Worm (Caenorhabditis elegans): ENCODE results near the gene aqp-11.
A peak's percentile ranks its signal among the peaks of the same experiment; 100 is the strongest.

Gene aqp-11

DNA sequence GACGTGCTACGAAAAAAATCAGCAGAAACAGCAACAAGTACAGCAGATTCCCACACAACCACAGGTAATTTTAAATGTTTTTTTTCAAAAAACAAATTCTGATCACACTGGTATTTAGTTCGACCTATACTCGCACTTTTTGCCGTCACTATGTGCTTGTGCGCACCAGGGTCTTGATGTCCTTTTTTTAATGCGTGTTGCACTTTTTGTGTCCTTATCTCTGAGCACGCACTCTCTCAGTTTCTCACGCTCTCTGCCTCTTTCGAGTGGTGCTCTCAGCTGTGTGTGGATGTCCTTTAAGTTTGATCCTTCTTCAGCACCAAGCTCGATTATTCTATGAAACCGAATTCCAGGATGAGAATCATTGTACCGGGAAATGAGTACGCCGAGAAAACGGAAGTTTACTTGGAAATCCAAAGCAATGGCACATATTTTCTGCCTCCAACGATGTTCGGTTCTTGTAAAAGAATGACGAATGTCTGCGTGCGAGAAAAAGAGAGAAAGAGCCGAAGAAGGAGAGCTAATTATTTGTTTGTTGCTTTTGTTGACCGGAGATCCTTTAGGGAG, 45.4 kb downstream of the aqp-11 start:
- peak; percentile 1 for TF ChIP-seq pha-4 (tag; optimal IDR thresholded peaks at IDR 0.05)
- TF ChIP-seq drap-1 (GFP tag; optimal IDR thresholded peaks at IDR 0.05): no peak

DNA sequence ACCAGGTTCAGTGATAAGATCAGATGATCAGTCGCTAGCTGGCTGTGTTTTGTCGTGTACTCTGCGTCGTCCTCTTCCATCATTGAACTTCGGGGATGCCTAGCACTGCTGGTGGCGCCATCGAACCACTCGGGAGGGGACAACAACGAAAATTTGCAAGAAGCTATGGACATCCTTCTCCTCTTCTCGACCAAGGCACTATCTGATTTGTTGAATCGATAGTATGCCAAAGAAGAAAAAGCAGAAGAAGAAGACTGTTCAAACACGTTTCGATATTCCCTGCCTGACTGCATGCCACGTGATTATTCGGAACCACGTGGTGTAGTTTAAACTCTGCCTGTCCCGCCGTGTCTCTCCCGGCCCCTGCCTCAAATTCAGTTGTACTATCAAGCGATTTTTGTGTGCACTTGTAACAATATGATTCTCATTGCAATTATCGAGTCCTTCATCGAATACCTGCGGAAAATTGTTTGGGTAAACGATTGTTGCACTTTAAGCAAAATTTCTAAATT, 46.2 kb downstream of the aqp-11 start:
- no peak for TF ChIP-seq drap-1 (GFP tag; optimal IDR thresholded peaks at IDR 0.05)
- TF ChIP-seq bed-3 (GFP tag; optimal IDR thresholded peaks at IDR 0.05): no peak
- no peak for TF ChIP-seq elt-3 (tag; optimal IDR thresholded peaks at IDR 0.05)
- peak; percentile 10 for TF ChIP-seq hlh-1 (tag; optimal IDR thresholded peaks at IDR 0.05)
- TF ChIP-seq unc-120 (tag; optimal IDR thresholded peaks at IDR 0.05; ENCODE audit: poor library complexity, severe bottlenecking): peak; percentile 26

DNA sequence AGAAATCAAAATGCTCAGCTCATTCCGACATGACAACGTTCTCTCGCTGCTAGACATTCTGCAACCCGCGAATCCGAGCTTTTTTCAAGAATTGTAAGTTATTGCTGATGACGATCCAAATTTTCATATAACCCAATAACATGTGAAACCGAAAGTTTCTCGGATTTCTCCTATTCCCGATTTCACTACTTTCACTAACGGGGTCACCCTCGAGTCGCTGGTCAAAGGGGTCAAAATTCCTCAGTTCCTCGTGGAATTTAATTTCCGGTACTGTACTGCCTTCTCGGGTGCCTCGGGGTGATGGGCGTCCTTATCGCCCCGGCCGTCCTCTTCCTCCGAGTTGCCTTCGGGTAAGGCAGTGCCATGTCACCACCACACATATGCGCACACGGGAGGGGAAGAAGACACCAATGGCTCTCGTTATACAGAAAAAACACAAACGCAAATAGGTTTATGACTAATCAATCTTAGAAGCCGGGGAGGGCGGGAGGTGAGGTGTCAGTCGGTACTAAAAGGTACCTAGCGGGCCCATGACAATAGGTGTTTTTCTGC, 47.2 kb downstream of the aqp-11 start:
- TF ChIP-seq drap-1 (GFP tag; optimal IDR thresholded peaks at IDR 0.05) (no peak), blmp-1 (tag; optimal IDR thresholded peaks at IDR 0.05) (peak; percentile 92), cnd-1 (tag; optimal IDR thresholded peaks at IDR 0.05) (peak; percentile 0), nhr-2 (tag; optimal IDR thresholded peaks at IDR 0.05) (peak; percentile 50), ham-2 (GFP tag; optimal IDR thresholded peaks at IDR 0.05) (peak; percentile 24), unc-120 (tag; optimal IDR thresholded peaks at IDR 0.05; ENCODE audit: poor library complexity, severe bottlenecking) (no peak), sptf-1 (tag; optimal IDR thresholded peaks at IDR 0.05) (peak; percentile 40)

DNA sequence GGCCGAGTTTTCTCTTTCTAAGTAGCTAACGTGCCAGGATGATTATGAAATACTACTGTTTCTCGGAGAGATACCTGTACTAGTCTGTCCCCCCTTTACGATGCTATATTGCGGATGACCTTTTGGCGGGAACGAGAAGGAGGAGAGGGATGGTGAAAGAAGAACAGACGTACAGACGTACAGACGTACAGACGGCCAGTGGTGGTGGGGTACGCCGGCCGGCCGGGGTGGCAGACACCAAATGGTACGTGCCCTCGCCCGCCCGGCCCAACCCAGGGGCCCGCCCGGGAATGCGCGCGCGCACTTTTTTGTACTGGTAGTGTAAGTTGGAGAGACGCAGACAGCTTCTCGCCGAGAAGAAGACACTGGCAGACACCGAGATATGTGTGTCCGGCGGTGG, 48.0 kb downstream of the aqp-11 start:
- TF ChIP-seq nhr-237 (tag; optimal IDR thresholded peaks at IDR 0.05) (no peak), unc-120 (tag; optimal IDR thresholded peaks at IDR 0.05; ENCODE audit: poor library complexity, severe bottlenecking) (no peak), mep-1 (tag; optimal IDR thresholded peaks at IDR 0.05) (peak; percentile 18), ham-2 (GFP tag; optimal IDR thresholded peaks at IDR 0.05) (peak; percentile 67), hlh-1 (tag; optimal IDR thresholded peaks at IDR 0.05) (no peak), nhr-28 (tag; optimal IDR thresholded peaks at IDR 0.05) (no peak), bed-3 (GFP tag; optimal IDR thresholded peaks at IDR 0.05) (no peak), cnd-1 (tag; optimal IDR thresholded peaks at IDR 0.05) (peak; percentile 76), unc-39 (tag; optimal IDR thresholded peaks at IDR 0.05) (no peak), pha-4 (tag; optimal IDR thresholded peaks at IDR 0.05) (no peak), sem-2 (GFP tag; optimal IDR thresholded peaks at IDR 0.05) (peak; percentile 41), sptf-1 (tag; optimal IDR thresholded peaks at IDR 0.05) (peak; percentile 72), snpc-4 (tag; optimal IDR thresholded peaks at IDR 0.05) (no peak), blmp-1 (tag; optimal IDR thresholded peaks at IDR 0.05) (no peak), lsy-2 (tag; optimal IDR thresholded peaks at IDR 0.05) (no peak), unc-62 (GFP tag; optimal IDR thresholded peaks at IDR 0.05) (peak; percentile 0), tbx-8 (GFP tag; optimal IDR thresholded peaks at IDR 0.05) (no peak), ceh-39 (tag; optimal IDR thresholded peaks at IDR 0.05) (no peak), ces-1 (GFP tag; optimal IDR thresholded peaks at IDR 0.05) (no peak), nhr-2 (tag; optimal IDR thresholded peaks at IDR 0.05) (peak; percentile 93), ceh-43 (GFP tag; optimal IDR thresholded peaks at IDR 0.05) (peak; percentile 12), nhr-12 (tag; optimal IDR thresholded peaks at IDR 0.05) (no peak), mab-5 (tag; optimal IDR thresholded peaks at IDR 0.05) (no peak), flh-1 (GFP tag; optimal IDR thresholded peaks at IDR 0.05) (no peak), lin-13 (tag; optimal IDR thresholded peaks at IDR 0.05) (no peak), zip-8 (tag; optimal IDR thresholded peaks at IDR 0.05) (no peak), nhr-76 (tag; optimal IDR thresholded peaks at IDR 0.05) (no peak), M03D4.4 (tag; optimal IDR thresholded peaks at IDR 0.05) (peak; percentile 60), elt-3 (tag; optimal IDR thresholded peaks at IDR 0.05) (no peak), elt-1 (tag; optimal IDR thresholded peaks at IDR 0.05; ENCODE audit: borderline replicate concordance, insufficient read depth) (no peak), lin-32 (GFP tag; optimal IDR thresholded peaks at IDR 0.05) (peak; percentile 43), drap-1 (GFP tag; optimal IDR thresholded peaks at IDR 0.05) (peak; percentile 68), ceh-83 (GFP tag; optimal IDR thresholded peaks at IDR 0.05) (no peak), ztf-11 (tag; optimal IDR thresholded peaks at IDR 0.05) (peak; percentile 23), mls-2 (tag; optimal IDR thresholded peaks at IDR 0.05) (peak; percentile 71)

Data from whole organism, mixed stage, embryonic.